Worm (Caenorhabditis elegans) whole organism, young adult: ENCODE results near the gene lin-52.

Experiments
- B0261.1 ChIP-seq: sonication (generic microtip); optimal IDR thresholded peaks from 2 replicates; lab custom pipeline; 2016; ENCODE audit warnings: mild to moderate bottlenecking, missing genetic modification characterization, moderate library complexity, missing compliant biosample characterization
- B0336.3 ChIP-seq: fragments of 200-800 bp; sonication (Bioruptor generic); IDR thresholded peaks from 2 replicates; pipeline ENCODE4 v1.3.6; 2022; ENCODE audit warnings: missing genetic modification characterization, missing compliant biosample characterization
- C06A6.2 ChIP-seq: fragments of 200-800 bp; sonication (Bioruptor generic); conservative IDR thresholded peaks from 2 replicates; pipeline ENCODE4 v1.3.6; 2022; ENCODE audit warnings: missing genetic modification characterization, missing compliant biosample characterization
- F23B12.7 ChIP-seq: sonication (generic microtip); optimal IDR thresholded peaks from 2 replicates; lab custom pipeline; 2017; ENCODE audit warnings: missing genetic modification characterization, mild to moderate bottlenecking, missing compliant biosample characterization, antibody characterized with exemption, moderate library complexity; ENCODE audit not compliant: insufficient read depth
- F49E8.2 ChIP-seq: sonication (generic microtip); optimal IDR thresholded peaks from 3 replicates; lab custom pipeline; 2017; ENCODE audit warnings: missing genetic modification characterization, mild to moderate bottlenecking, missing compliant biosample characterization, antibody characterized with exemption, moderate library complexity; ENCODE audit not compliant: insufficient read depth
- F55B11.4 ChIP-seq: sonication (generic microtip); optimal IDR thresholded peaks from 2 replicates; lab custom pipeline; 2016; ENCODE audit warnings: missing compliant biosample characterization, missing genetic modification characterization, borderline replicate concordance; ENCODE audit not compliant: insufficient read depth
- K12H6.12 ChIP-seq: fragments of 200-800 bp; sonication (Bioruptor generic); optimal IDR thresholded peaks from 2 replicates; lab custom pipeline; 2018; ENCODE audit warnings: mild to moderate bottlenecking, missing genetic modification characterization, missing compliant biosample characterization
- Y53G8AR.9 ChIP-seq: fragments of 200-800 bp; sonication (Bioruptor generic); conservative IDR thresholded peaks from 2 replicates; pipeline ENCODE4 v1.3.6; 2022; ENCODE audit warnings: missing genetic modification reagents, missing genetic modification characterization, missing compliant biosample characterization
- Y67H2A.10 ChIP-seq: fragments of 200-800 bp; sonication (Bioruptor generic); conservative IDR thresholded peaks from 2 replicates; pipeline ENCODE4 v1.3.6; 2022; ENCODE audit warnings: missing genetic modification reagents, missing genetic modification characterization, missing compliant biosample characterization
- Y79H2A.3 ChIP-seq: fragments of 200-800 bp; sonication (Bioruptor generic); conservative IDR thresholded peaks from 2 replicates; pipeline ENCODE4 v1.3.6; 2022; ENCODE audit warnings: missing genetic modification reagents, missing genetic modification characterization, missing compliant biosample characterization
- akir-1 ChIP-seq: fragments of 200-800 bp; sonication (Bioruptor generic); optimal IDR thresholded peaks from 2 replicates; lab custom pipeline; 2018; ENCODE audit warnings: mild to moderate bottlenecking, missing genetic modification characterization, moderate library complexity, missing compliant biosample characterization
- ama-1 ChIP-seq, 3 experiments: fragments of 150-350 bp in 1 of 3; sonication (generic microtip) in 2 of 3; optimal IDR thresholded peaks; 2 replicates each; lab custom pipeline; 2014 to 2018; ENCODE audit warnings: missing biosample characterization in 2 of 3, missing genetic modification characterization in 2 of 3, missing genetic modification reagents in 2 of 3
- atf-7 ChIP-seq: sonication (generic microtip); optimal IDR thresholded peaks from 2 replicates; lab custom pipeline; 2017; ENCODE audit warnings: mild to moderate bottlenecking, missing genetic modification characterization, missing compliant biosample characterization
- athp-1 ChIP-seq: sonication (generic microtip); optimal IDR thresholded peaks from 2 replicates; lab custom pipeline; 2017; ENCODE audit warnings: mild to moderate bottlenecking, missing genetic modification characterization, missing compliant biosample characterization
- bed-2 ChIP-seq: fragments of 200-800 bp; sonication (Bioruptor generic); IDR thresholded peaks from 2 replicates; pipeline ENCODE4 v1.3.6; 2022; ENCODE audit warnings: missing genetic modification reagents, missing genetic modification characterization, missing compliant biosample characterization
- ceh-27 ChIP-seq: fragments of 200-800 bp; sonication (Bioruptor generic); optimal IDR thresholded peaks from 2 replicates; lab custom pipeline; 2018; ENCODE audit warnings: mild to moderate bottlenecking, missing genetic modification characterization, moderate library complexity, missing compliant biosample characterization
- ceh-40 ChIP-seq: fragments of 200-800 bp; sonication (Bioruptor generic); IDR thresholded peaks from 2 replicates; pipeline ENCODE4 v1.3.6; 2022; ENCODE audit warnings: missing genetic modification characterization, missing compliant biosample characterization
- ceh-58 ChIP-seq: fragments of 200-800 bp; sonication (Bioruptor generic); IDR thresholded peaks from 2 replicates; pipeline ENCODE4 v1.3.6; 2022; ENCODE audit warnings: missing genetic modification characterization, missing compliant biosample characterization
- ceh-91 ChIP-seq: fragments of 200-800 bp; sonication (Bioruptor generic); IDR thresholded peaks from 2 replicates; pipeline ENCODE4 v1.3.6; 2022; ENCODE audit warnings: missing genetic modification reagents, missing genetic modification characterization, missing compliant biosample characterization
- chd-7 ChIP-seq: sonication (generic microtip); optimal IDR thresholded peaks from 2 replicates; lab custom pipeline; 2016; ENCODE audit warnings: mild to moderate bottlenecking, missing genetic modification characterization, moderate library complexity, missing compliant biosample characterization
- dpl-1 ChIP-seq: fragments of 150-350 bp; optimal IDR thresholded peaks from 2 replicates; lab custom pipeline; 2014; ENCODE audit warnings: missing biosample characterization, missing genetic modification reagents, missing genetic modification characterization
- efl-1 ChIP-seq: fragments of 150-350 bp; optimal IDR thresholded peaks from 2 replicates; lab custom pipeline; 2014; ENCODE audit warnings: missing biosample characterization, missing genetic modification reagents, missing genetic modification characterization
- egl-18 ChIP-seq: fragments of 200-800 bp; sonication (Bioruptor generic); IDR thresholded peaks from 2 replicates; pipeline ENCODE4 v1.3.6; 2022; ENCODE audit warnings: missing genetic modification reagents, missing genetic modification characterization, missing compliant biosample characterization
- egl-44 ChIP-seq: fragments of 200-800 bp; sonication (Bioruptor generic); IDR thresholded peaks from 2 replicates; pipeline ENCODE4 v1.3.6; 2022; ENCODE audit warnings: missing genetic modification reagents, missing genetic modification characterization, missing compliant biosample characterization
- ekl-4 ChIP-seq: fragments of 200-800 bp; sonication (Bioruptor generic); IDR thresholded peaks from 2 replicates; pipeline ENCODE4 v1.3.6; 2022; ENCODE audit warnings: missing genetic modification reagents, missing genetic modification characterization, missing compliant biosample characterization
- fkh-3 ChIP-seq: sonication (generic microtip); optimal IDR thresholded peaks from 2 replicates; lab custom pipeline; 2016; ENCODE audit warnings: mild to moderate bottlenecking, missing genetic modification characterization, missing compliant biosample characterization
- him-1 ChIP-seq: sonication (generic microtip); optimal IDR thresholded peaks from 2 replicates; lab custom pipeline; 2016; ENCODE audit warnings: missing genotype, missing genetic modification reagents, missing genetic modification characterization, missing compliant biosample characterization
- hsf-1 ChIP-seq: fragments of 200-800 bp; sonication (Bioruptor generic); IDR thresholded peaks from 2 replicates; pipeline ENCODE4 v1.3.6; 2022; ENCODE audit warnings: missing genetic modification reagents, missing genetic modification characterization, missing compliant biosample characterization
- mcd-1 ChIP-seq: fragments of 200-800 bp; sonication (Bioruptor generic); IDR thresholded peaks from 2 replicates; pipeline ENCODE4 v1.3.6; 2022; ENCODE audit warnings: missing genetic modification reagents, missing genetic modification characterization, missing compliant biosample characterization
- mes-4 ChIP-seq: sonication (generic microtip); optimal IDR thresholded peaks from 2 replicates; lab custom pipeline; 2016; ENCODE audit warnings: missing genotype, missing genetic modification characterization, missing compliant biosample characterization
- mxl-1 ChIP-seq: sonication (generic microtip); optimal IDR thresholded peaks from 2 replicates; lab custom pipeline; 2016; ENCODE audit warnings: missing genetic modification characterization, missing compliant biosample characterization
- nhr-120 ChIP-seq: fragments of 200-800 bp; sonication (Bioruptor generic); IDR thresholded peaks from 2 replicates; pipeline ENCODE4 v1.3.6; 2022; ENCODE audit warnings: missing genetic modification characterization, missing compliant biosample characterization
- nhr-179 ChIP-seq: sonication (generic microtip); optimal IDR thresholded peaks from 2 replicates; lab custom pipeline; 2016; ENCODE audit warnings: mild to moderate bottlenecking, missing genetic modification characterization, missing compliant biosample characterization
- nhr-27 ChIP-seq: fragments of 200-800 bp; sonication (Bioruptor generic); optimal IDR thresholded peaks from 2 replicates; lab custom pipeline; 2018; ENCODE audit warnings: mild to moderate bottlenecking, missing genetic modification characterization, moderate library complexity, missing compliant biosample characterization
- snpc-1.3 ChIP-seq: sonication (generic microtip); optimal IDR thresholded peaks from 2 replicates; lab custom pipeline; 2017; ENCODE audit warnings: missing genetic modification characterization, mild to moderate bottlenecking, missing compliant biosample characterization, antibody characterized with exemption, moderate library complexity, missing genotype, missing genetic modification reagents; ENCODE audit not compliant: insufficient read depth
- snpc-3.4 ChIP-seq: sonication (generic microtip); optimal IDR thresholded peaks from 2 replicates; lab custom pipeline; 2017; ENCODE audit warnings: missing genetic modification characterization, mild to moderate bottlenecking, missing compliant biosample characterization, antibody characterized with exemption, moderate library complexity, missing genotype, missing genetic modification reagents
- sptf-2 ChIP-seq: fragments of 200-800 bp; sonication (Bioruptor generic); optimal IDR thresholded peaks from 2 replicates; lab custom pipeline; 2018; ENCODE audit warnings: mild to moderate bottlenecking, missing genetic modification characterization, missing compliant biosample characterization
- tbp1 ChIP-seq: fragments of 200-800 bp; sonication (Bioruptor generic); optimal IDR thresholded peaks from 2 replicates; lab custom pipeline; 2018; ENCODE audit warnings: mild to moderate bottlenecking, missing genetic modification characterization, missing compliant biosample characterization
- unc-130 ChIP-seq: sonication (generic microtip); optimal IDR thresholded peaks from 2 replicates; lab custom pipeline; 2016; ENCODE audit warnings: missing genetic modification reagents, missing genetic modification characterization, missing compliant biosample characterization
- unc-62 ChIP-seq: fragments of 150-350 bp; optimal IDR thresholded peaks from 2 replicates; lab custom pipeline; 2014; ENCODE audit warnings: missing biosample characterization, missing genetic modification reagents, missing genetic modification characterization
- xnd-1 ChIP-seq: sonication (generic microtip); optimal IDR thresholded peaks from 2 replicates; lab custom pipeline; 2016; ENCODE audit warnings: missing genotype, missing genetic modification reagents, missing genetic modification characterization, missing compliant biosample characterization
- ztf-28 ChIP-seq: fragments of 200-800 bp; sonication (Bioruptor generic); IDR thresholded peaks from 2 replicates; pipeline ENCODE4 v1.3.6; 2022; ENCODE audit warnings: missing genetic modification reagents, missing genetic modification characterization, missing compliant biosample characterization
- ztf-6 ChIP-seq: fragments of 200-800 bp; sonication (Bioruptor generic); IDR thresholded peaks from 2 replicates; pipeline ENCODE4 v1.3.6; 2022; ENCODE audit warnings: missing genetic modification reagents, missing genetic modification characterization, missing compliant biosample characterization

The lin-52 gene

ce11 chrIII:9824330-9824934 lies at the start of gene lin-52 (continued):
- TF ChIP-seq Y67H2A.10 (GFP tag; lab: Robert Waterston, UW) (no peak), nhr-179 (tag; lab: Kevin White, UChicago) (peak; percentile 32), xnd-1 (tag; lab: Kevin White, UChicago) (no peak), ekl-4 (GFP tag; lab: Robert Waterston, UW) (peak; percentile 35), hsf-1 (peak; percentile 71; the same call in 1 of the 2 replicates), dpl-1 (no peak), unc-130 (GFP tag; lab: Kevin White, UChicago) (no peak), F55B11.4 (tag; lab: Kevin White, UChicago) (no peak), ceh-27 (GFP tag; lab: Kevin White, UChicago) (no peak), egl-44 (no peak), efl-1 (no peak), B0336.3 (GFP tag; lab: Robert Waterston, UW) (peak; percentile 56; the same call in 1 of the 2 replicates), ztf-6 (GFP tag; lab: Robert Waterston, UW) (no peak), athp-1 (tag; lab: Kevin White, UChicago) (peak; percentile 56), mes-4 (tag; lab: Kevin White, UChicago) (no peak), ceh-40 (no peak), Y79H2A.3 (GFP tag; lab: Robert Waterston, UW) (no peak), ceh-91 (GFP tag; lab: Robert Waterston, UW) (0 out of 2 replicates have a peak, but pooled peaks have one; percentile 36), akir-1 (no peak), fkh-3 (tag; lab: Kevin White, UChicago) (peak; percentile 13), K12H6.12 (tag; lab: Kevin White, UChicago) (no peak), bed-2 (GFP tag; lab: Robert Waterston, UW) (no peak), him-1 (tag; lab: Kevin White, UChicago) (peak; percentile 9), Y53G8AR.9 (peak; percentile 90; the same call in 1 of the 2 replicates), egl-18 (GFP tag; lab: Robert Waterston, UW) (no peak), snpc-1.3 (no peak), chd-7 (tag; lab: Kevin White, UChicago) (peak; percentile 64), sptf-2 (GFP tag; lab: Kevin White, UChicago) (no peak), ceh-58 (no peak), nhr-120 (GFP tag; lab: Robert Waterston, UW) (0 out of 2 replicates have a peak, but pooled peaks have one; percentile 34), C06A6.2 (GFP tag; lab: Robert Waterston, UW) (no peak), unc-62 (no peak)

- TF ChIP-seq mxl-1 (tag; lab: Kevin White, UChicago) (no peak), ama-1 (optimal IDR thresholded peaks at IDR 0.05; lab: Kevin White, UChicago) (no peak), ama-1 (GFP tag; optimal IDR thresholded peaks at IDR 0.05; lab: Kevin White, UChicago) (no peak), tbp1 (GFP tag; lab: Kevin White, UChicago) (no peak), F55B11.4 (tag; lab: Kevin White, UChicago) (no peak), dpl-1 (no peak), ceh-27 (GFP tag; lab: Kevin White, UChicago) (no peak), B0261.1 (no peak), efl-1 (no peak), nhr-27 (tag; lab: Kevin White, UChicago) (no peak), ztf-28 (GFP tag; lab: Robert Waterston, UW) (no peak), atf-7 (tag; lab: Kevin White, UChicago) (no peak), mcd-1 (GFP tag; lab: Robert Waterston, UW) (no peak), snpc-3.4 (tag; lab: Kevin White, UChicago) (no peak), snpc-1.3 (no peak), F49E8.2 (tag; lab: Kevin White, UChicago) (no peak), F23B12.7 (tag; lab: Kevin White, UChicago) (no peak)
These were observed 46.5 kb upstream of the lin-52 start, which contains the start of gene ZK757.1 for ce11 chrIII:9871032-9871431. TSS of gene ZK757.1 (minus strand) at chrIII:9871132.
